Worm (Caenorhabditis elegans): ENCODE measurements around the gene str-171.

DNA sequence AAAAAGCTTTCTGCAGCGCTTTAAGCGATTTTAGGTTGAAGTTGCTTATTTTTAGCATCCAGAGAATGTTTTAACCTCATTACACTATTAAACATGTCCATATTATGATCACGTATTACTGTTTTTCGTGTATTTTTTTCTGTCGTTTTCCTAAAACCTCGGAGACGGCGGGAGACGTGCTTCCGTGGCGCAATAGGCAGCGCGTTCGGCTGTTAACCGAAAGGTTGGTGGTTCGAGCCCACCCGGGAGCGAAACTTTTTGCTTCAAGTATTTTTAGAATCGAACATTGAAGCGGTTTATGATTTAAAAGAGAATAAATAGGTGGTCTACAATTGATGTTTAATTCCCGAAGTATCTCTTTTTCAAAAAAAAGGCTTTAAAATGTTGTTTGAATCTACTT lies 24.2 kb upstream of the str-171 start:
- TF ChIP-seq tbx-37 (GFP tag; conservative IDR thresholded peaks at IDR 0.05): no peak
- TF ChIP-seq ama-1 (optimal IDR thresholded peaks at IDR 0.05): no peak
- TF ChIP-seq hnd-1 (tag; optimal IDR thresholded peaks at IDR 0.05): no peak
- no peak for TF ChIP-seq pes-1 (GFP tag; IDR thresholded peaks at IDR 0.05)
- no peak for TF ChIP-seq flt-1 (GFP tag; IDR thresholded peaks at IDR 0.05)
- no peak for TF ChIP-seq tbx-11 (GFP tag; IDR thresholded peaks at IDR 0.05)
- no peak for TF ChIP-seq hmbx-1 (tag; optimal IDR thresholded peaks at IDR 0.05)
- no peak for TF ChIP-seq aly-1 (tag; optimal IDR thresholded peaks at IDR 0.05)
- TF ChIP-seq tra-4 (tag; optimal IDR thresholded peaks at IDR 0.05): no peak
- no peak for TF ChIP-seq hmg-4 (GFP tag; optimal IDR thresholded peaks at IDR 0.05)
- no peak for TF ChIP-seq ets-7 (tag; optimal IDR thresholded peaks at IDR 0.05)

All from whole organism, early embryonic.